Fruit fly (Drosophila melanogaster) whole organism, embryonic: ENCODE measurements around the gene ida.

Experiments
- Bteb2 ChIP-seq: fragments of 200-800 bp; sonication (Bioruptor generic); optimal IDR thresholded peaks from 2 replicates; lab custom pipeline; 2016; ENCODE audit warnings: missing biosample characterization, missing genetic modification characterization
- CG11456 ChIP-seq: fragments of 200-800 bp; sonication (Bioruptor generic); IDR thresholded peaks from 3 replicates; pipeline ENCODE4 v1.3.6; 2022; ENCODE audit warnings: missing biosample characterization, missing genetic modification characterization
- CG14050 ChIP-seq: fragments of 200-800 bp; sonication (Bioruptor generic); IDR thresholded peaks from 3 replicates; pipeline ENCODE4 v1.3.6; 2022; ENCODE audit warnings: missing biosample characterization, missing genetic modification characterization
- CG32767 ChIP-seq: fragments of 200-800 bp; sonication (Bioruptor generic); IDR thresholded peaks from 2 replicates; pipeline ENCODE4 v1.3.6; 2022; ENCODE audit warnings: missing biosample characterization, missing genetic modification characterization
- D ChIP-seq, 2 experiments: fragments of 200-800 bp in 1 of 2; fragments of >200 bp in 1 of 2; sonication (Bioruptor generic) in 1 of 2; optimal IDR thresholded peaks; 2 replicates in 1 of 2; 3 replicates in 1 of 2; lab custom pipeline; 2017; ENCODE audit warnings: mild to moderate bottlenecking in 1 of 2, missing biosample characterization in 1 of 2, missing genetic modification characterization in 1 of 2, missing genetic modification reagents in 1 of 2
- E2f1 ChIP-seq: fragments of 200-800 bp; sonication (Bioruptor generic); IDR thresholded peaks from 2 replicates; pipeline ENCODE4 v1.3.6; 2022; ENCODE audit warnings: missing biosample characterization, missing genetic modification characterization
- Hey ChIP-seq: fragments of 200-800 bp; sonication (Bioruptor generic); optimal IDR thresholded peaks from 3 replicates; lab custom pipeline; 2018; ENCODE audit warnings: missing biosample characterization, mild to moderate bottlenecking, missing genetic modification characterization
- Hsf ChIP-seq: fragments of 200-800 bp; sonication (Bioruptor generic); optimal IDR thresholded peaks from 3 replicates; lab custom pipeline; 2016; ENCODE audit warnings: missing biosample characterization, missing genetic modification characterization
- Nf-YB ChIP-seq: fragments of 200-800 bp; sonication (Bioruptor generic); optimal IDR thresholded peaks from 3 replicates; lab custom pipeline; 2019; ENCODE audit warnings: missing biosample characterization, mild to moderate bottlenecking, missing genetic modification characterization, moderate library complexity
- kay ChIP-seq: fragments of 200-800 bp; sonication (Bioruptor generic); optimal IDR thresholded peaks from 2 replicates; lab custom pipeline; 2016; ENCODE audit warnings: missing biosample characterization, missing genetic modification characterization
- twi ChIP-seq: fragments of 200-800 bp; optimal IDR thresholded peaks from 2 replicates; lab custom pipeline; 2019; ENCODE audit warnings: missing biosample characterization, mild to moderate bottlenecking, missing genetic modification characterization, moderate library complexity

dm6 chr3L:3868014-3868413 lies 37.1 kb upstream of the ida start:
- TF ChIP-seq Hsf, result peak; percentile 23
- TF ChIP-seq Bteb2 (GFP tag; lab: Kevin White, UChicago), result no peak
- no peak for TF ChIP-seq Nf-YB (GFP tag; lab: Kevin White, UChicago)
- no peak for TF ChIP-seq D (optimal IDR thresholded peaks at IDR 0.05; lab: Kevin White, UChicago)
- no peak for TF ChIP-seq D (GFP tag; optimal IDR thresholded peaks at IDR 0.05; lab: Kevin White, UChicago)
- TF ChIP-seq E2f1 (GFP tag; lab: Robert Waterston, UW), result no peak
- TF ChIP-seq kay (GFP tag; lab: Kevin White, UChicago), result no peak
- TF ChIP-seq twi (tag; lab: Kevin White, UChicago), result no peak
- TF ChIP-seq CG32767, result 0 out of 2 replicates have a peak, but pooled peaks have one; percentile 15
- no peak for TF ChIP-seq Hey (tag; lab: Kevin White, UChicago)
- no peak for TF ChIP-seq CG11456
- no peak for TF ChIP-seq CG14050
